Worm (Caenorhabditis elegans): ENCODE results near the gene pdl-1.
A peak's percentile ranks its signal among the peaks of the same experiment; 100 is the strongest.

Gene pdl-1

ce11 chrII:7189120-7189519 lies 5.5 kb downstream of the pdl-1 start, which contains the start of gene E04F6.4:
TSS of gene E04F6.4 (plus strand) at chrII:7189420.
- no peak for TF ChIP-seq snpc-4 (GFP tag; optimal IDR thresholded peaks at IDR 0.05)
- TF ChIP-seq snpc-4 (tag; optimal IDR thresholded peaks at IDR 0.05), result no peak
- TF ChIP-seq attf-6 (GFP tag; IDR thresholded peaks at IDR 0.05), result no peak
- TF ChIP-seq chd-7 (tag; optimal IDR thresholded peaks at IDR 0.05), result no peak
- TF ChIP-seq mcd-1 (GFP tag; IDR thresholded peaks at IDR 0.05), result no peak
- no peak for TF ChIP-seq snpc-1.1 (tag; optimal IDR thresholded peaks at IDR 0.05; ENCODE audit: insufficient read depth)
- no peak for TF ChIP-seq F10E7.11 (tag; optimal IDR thresholded peaks at IDR 0.05)
- no peak for TF ChIP-seq T26A5.8 (tag; optimal IDR thresholded peaks at IDR 0.05)

- TF ChIP-seq T26A5.8 (tag; optimal IDR thresholded peaks at IDR 0.05), result no peak
- TF ChIP-seq athp-1 (tag; optimal IDR thresholded peaks at IDR 0.05), result peak; percentile 81
- no peak for TF ChIP-seq lsy-27 (tag; optimal IDR thresholded peaks at IDR 0.05; ENCODE audit: borderline replicate concordance, insufficient read depth)
- TF ChIP-seq chd-7 (tag; optimal IDR thresholded peaks at IDR 0.05), result no peak
Measured at ce11 chrII:7195541-7195940, 11.9 kb downstream of the pdl-1 start, which contains the start of gene acdh-12. TSS of gene acdh-12 (minus strand) at chrII:7195641.

- TF ChIP-seq lin-35 (GFP tag; optimal IDR thresholded peaks at IDR 0.05) (no peak), nhr-80 (tag; optimal IDR thresholded peaks at IDR 0.05) (peak; percentile 39)
Measured at ce11 chrII:7196040-7196439, 12.4 kb downstream of the pdl-1 start, which contains the start of gene maoc-1. TSS of gene maoc-1 (plus strand) at chrII:7196276.

- TF ChIP-seq ceh-27 (GFP tag; optimal IDR thresholded peaks at IDR 0.05) (no peak), pbrm-1 (GFP tag; IDR thresholded peaks at IDR 0.05) (0 out of 2 replicates have a peak, but pooled peaks have one; percentile 28), mxl-1 (tag; optimal IDR thresholded peaks at IDR 0.05) (no peak), gei-17 (GFP tag; optimal IDR thresholded peaks at IDR 0.05) (no peak), lin-26 (GFP tag; IDR thresholded peaks at IDR 0.05) (no peak)
Measured at ce11 chrII:7197434-7197833, 13.8 kb downstream of the pdl-1 start.

ce11 chrII:7199308-7199707 lies 15.7 kb downstream of the pdl-1 start, which contains the start of gene E04F6.6:
TSS of gene E04F6.6 (minus strand) at chrII:7199565.
- no peak for TF ChIP-seq rpc-1 (optimal IDR thresholded peaks at IDR 0.05)
- no peak for TF ChIP-seq rpc-1 (tag; optimal IDR thresholded peaks at IDR 0.05)
- no peak for TF ChIP-seq Y79H2A.3 (GFP tag; conservative IDR thresholded peaks at IDR 0.05)
- no peak for TF ChIP-seq chd-7 (tag; optimal IDR thresholded peaks at IDR 0.05)

- TF ChIP-seq lsy-27 (tag; optimal IDR thresholded peaks at IDR 0.05; ENCODE audit: borderline replicate concordance, insufficient read depth) (peak; percentile 50), athp-1 (tag; optimal IDR thresholded peaks at IDR 0.05) (peak; percentile 94), snpc-4 (GFP tag; optimal IDR thresholded peaks at IDR 0.05) (peak; percentile 96), snpc-4 (tag; optimal IDR thresholded peaks at IDR 0.05) (peak; percentile 97 to 99 (median 98)), nhr-179 (tag; optimal IDR thresholded peaks at IDR 0.05) (no peak), hmg-1.2 (GFP tag; IDR thresholded peaks at IDR 0.05) (peak; percentile 92), lin-54 (GFP tag; optimal IDR thresholded peaks at IDR 0.05) (peak; percentile 76), dox-1 (GFP tag; IDR thresholded peaks at IDR 0.05) (peak; percentile 90), B0035.1 (tag; optimal IDR thresholded peaks at IDR 0.05) (peak; percentile 16), madf-10 (tag; optimal IDR thresholded peaks at IDR 0.05) (peak; percentile 59), F55B11.4 (tag; optimal IDR thresholded peaks at IDR 0.05; ENCODE audit: borderline replicate concordance, insufficient read depth) (no peak), die-1 (tag; optimal IDR thresholded peaks at IDR 0.05) (peak; percentile 91), hrde-1 (tag; optimal IDR thresholded peaks at IDR 0.05; ENCODE audit: borderline replicate concordance) (peak; percentile 30), B0019.2 (GFP tag; conservative IDR thresholded peaks at IDR 0.05) (no peak), ztf-28 (GFP tag; IDR thresholded peaks at IDR 0.05) (no peak), attf-6 (GFP tag; IDR thresholded peaks at IDR 0.05) (peak; percentile 88), aptf-3 (GFP tag; IDR thresholded peaks at IDR 0.05) (0 out of 2 replicates have a peak, but pooled peaks have one; percentile 73), bed-2 (GFP tag; IDR thresholded peaks at IDR 0.05) (peak; percentile 75; the same call in 1 of the 2 replicates), F49E8.2 (tag; optimal IDR thresholded peaks at IDR 0.05; ENCODE audit: insufficient read depth) (peak; percentile 76), F23B12.7 (tag; optimal IDR thresholded peaks at IDR 0.05; ENCODE audit: insufficient read depth) (peak; percentile 26), pha-4 (tag; optimal IDR thresholded peaks at IDR 0.05) (no peak), unc-130 (GFP tag; optimal IDR thresholded peaks at IDR 0.05) (no peak), egl-18 (GFP tag; IDR thresholded peaks at IDR 0.05) (peak; percentile 64; the same call in 1 of the 2 replicates)
Measured at ce11 chrII:7200051-7200599, 16.5 kb downstream of the pdl-1 start, which contains the start of gene pcrg-1. TSS of gene pcrg-1 (plus strand) at chrII:7200549.

All from whole organism, young adult.